Worm (Caenorhabditis elegans) whole organism, late embryonic: ENCODE measurements around the gene Y116A8A.7.
"Not testable (repeated sequence)": the region's sequence is repeated elsewhere in the genome, so short reads cannot be mapped to it uniquely, and the experiment has no call there.

Experiments used
- K02D7.2 ChIP-seq: sonication (generic microtip); optimal IDR thresholded peaks from 2 replicates; lab custom pipeline; 2017; ENCODE audit warnings: mild to moderate bottlenecking, missing genetic modification characterization, missing compliant biosample characterization
- hlh-13 ChIP-seq: fragments of 200-800 bp; sonication (Bioruptor generic); optimal IDR thresholded peaks from 2 replicates; lab custom pipeline; 2018; ENCODE audit warnings: mild to moderate bottlenecking, missing genetic modification characterization, missing compliant biosample characterization
- lim-6 ChIP-seq: sonication (generic microtip); optimal IDR thresholded peaks from 2 replicates; lab custom pipeline; 2016; ENCODE audit warnings: missing genetic modification characterization, missing compliant biosample characterization
- nfya-1 ChIP-seq: sonication (generic microtip); optimal IDR thresholded peaks from 2 replicates; lab custom pipeline; 2017; ENCODE audit warnings: missing genetic modification characterization, mild to moderate bottlenecking, missing compliant biosample characterization, antibody characterized with exemption, moderate library complexity
- odd-2 ChIP-seq: sonication (generic microtip); optimal IDR thresholded peaks from 2 replicates; lab custom pipeline; 2017; ENCODE audit warnings: antibody characterized with exemption, mild to moderate bottlenecking, missing genetic modification characterization, missing compliant biosample characterization
- pqm-1 ChIP-seq: sonication (generic microtip); optimal IDR thresholded peaks from 2 replicates; lab custom pipeline; 2016; ENCODE audit warnings: missing genetic modification characterization, missing compliant biosample characterization
- sox-2 ChIP-seq: fragments of 200-800 bp; sonication (Bioruptor generic); IDR thresholded peaks from 2 replicates; pipeline ENCODE4 v1.3.6; 2022; ENCODE audit warnings: missing genetic modification reagents, missing genetic modification characterization, missing compliant biosample characterization
- tbx-2 ChIP-seq: sonication (generic microtip); optimal IDR thresholded peaks from 2 replicates; lab custom pipeline; 2016; ENCODE audit warnings: missing genetic modification characterization, missing compliant biosample characterization

ce11 chrIV:16845376-16845775 lies 15.4 kb downstream of the Y116A8A.7 start:
- not testable (repeated sequence) for TF ChIP-seq odd-2 (tag; lab: Kevin White, UChicago); K02D7.2; pqm-1 (tag; lab: Kevin White, UChicago); tbx-2; nfya-1 (tag; lab: Kevin White, UChicago); lim-6 (tag; lab: Kevin White, UChicago); sox-2 (GFP tag; lab: Robert Waterston, UW); hlh-13 (GFP tag; lab: Kevin White, UChicago)
